Worm (Caenorhabditis elegans) whole organism, late embryonic: ENCODE results near the gene C39B10.4.

Experiments used
- K09A11.1 ChIP-seq: sonication (generic microtip); optimal IDR thresholded peaks from 2 replicates; lab custom pipeline; 2017; ENCODE audit warnings: antibody characterized with exemption, mild to moderate bottlenecking, missing genetic modification characterization, missing compliant biosample characterization; ENCODE audit not compliant: insufficient read depth
- T23F11.4 ChIP-seq: fragments of 200-800 bp; sonication (Bioruptor generic); optimal IDR thresholded peaks from 2 replicates; lab custom pipeline; 2018; ENCODE audit warnings: mild to moderate bottlenecking, missing genetic modification characterization, missing compliant biosample characterization
- Y22D7AL.16 ChIP-seq: sonication (generic microtip); optimal IDR thresholded peaks from 2 replicates; lab custom pipeline; 2016; ENCODE audit warnings: missing genetic modification characterization, missing compliant biosample characterization
- ceh-30 ChIP-seq: fragments of 150-350 bp; optimal IDR thresholded peaks from 2 replicates; lab custom pipeline; 2014; ENCODE audit warnings: missing biosample characterization, missing genetic modification characterization
- dmd-4 ChIP-seq: sonication (generic microtip); optimal IDR thresholded peaks from 2 replicates; lab custom pipeline; 2016; ENCODE audit warnings: borderline replicate concordance, missing genetic modification characterization, missing compliant biosample characterization
- dve-1 ChIP-seq: sonication (generic microtip); optimal IDR thresholded peaks from 2 replicates; lab custom pipeline; 2017; ENCODE audit warnings: antibody characterized with exemption, mild to moderate bottlenecking, missing genetic modification characterization, missing compliant biosample characterization
- eyg-1 ChIP-seq: sonication (generic microtip); optimal IDR thresholded peaks from 2 replicates; lab custom pipeline; 2016; ENCODE audit warnings: missing genotype, missing genetic modification characterization, missing compliant biosample characterization
- fkh-6 ChIP-seq: sonication (generic microtip); optimal IDR thresholded peaks from 2 replicates; lab custom pipeline; 2016; ENCODE audit warnings: missing genetic modification characterization, missing compliant biosample characterization
- lin-11 ChIP-seq: fragments of 200-800 bp; sonication (Bioruptor generic); optimal IDR thresholded peaks from 2 replicates; lab custom pipeline; 2018; ENCODE audit warnings: mild to moderate bottlenecking, missing genetic modification characterization, missing compliant biosample characterization
- pat-9 ChIP-seq: fragments of 200-800 bp; sonication (Bioruptor generic); optimal IDR thresholded peaks from 2 replicates; lab custom pipeline; 2018; ENCODE audit warnings: mild to moderate bottlenecking, missing genetic modification characterization, moderate library complexity, missing compliant biosample characterization
- pha-2 ChIP-seq: sonication (generic microtip); optimal IDR thresholded peaks from 2 replicates; lab custom pipeline; 2017; ENCODE audit warnings: mild to moderate bottlenecking, missing genetic modification characterization, missing compliant biosample characterization
- rnt-1 ChIP-seq: sonication (generic microtip); optimal IDR thresholded peaks from 2 replicates; lab custom pipeline; 2016; ENCODE audit warnings: missing genetic modification characterization, missing compliant biosample characterization
- ztf-16 ChIP-seq: sonication (generic microtip); optimal IDR thresholded peaks from 2 replicates; lab custom pipeline; 2017; ENCODE audit warnings: missing genetic modification characterization, missing compliant biosample characterization

- TF ChIP-seq dve-1, result no peak
- no peak for TF ChIP-seq pha-2 (tag; lab: Kevin White, UChicago)
- TF ChIP-seq lin-11 (tag; lab: Kevin White, UChicago), result no peak
- TF ChIP-seq T23F11.4 (GFP tag; lab: Kevin White, UChicago), result no peak
- no peak for TF ChIP-seq eyg-1
- no peak for TF ChIP-seq dmd-4 (tag; lab: Kevin White, UChicago)
- TF ChIP-seq ceh-30 (tag; lab: Kevin White, UChicago), result no peak
- TF ChIP-seq ztf-16 (tag; lab: Kevin White, UChicago), result no peak
- TF ChIP-seq Y22D7AL.16 (tag; lab: Kevin White, UChicago), result no peak
- TF ChIP-seq pat-9 (tag; lab: Kevin White, UChicago), result no peak
- no peak for TF ChIP-seq rnt-1
- no peak for TF ChIP-seq K09A11.1 (tag; lab: Kevin White, UChicago)
- TF ChIP-seq fkh-6 (tag; lab: Kevin White, UChicago), result no peak
Measured at ce11 chrX:10446982-10447381, 2.2 kb downstream of the C39B10.4 start, which contains the start of gene C39B10.5.
